Worm (Caenorhabditis elegans): ENCODE results near the gene lgc-44.

- no peak for TF ChIP-seq ZK546.5 (tag; optimal IDR thresholded peaks at IDR 0.05)
- TF ChIP-seq ztf-11 (tag; optimal IDR thresholded peaks at IDR 0.05) = no peak
- TF ChIP-seq duxl-1 (tag; optimal IDR thresholded peaks at IDR 0.05; ENCODE audit: poor library complexity) = no peak
- TF ChIP-seq zag-1 (tag; optimal IDR thresholded peaks at IDR 0.05) = no peak
- TF ChIP-seq unc-130 (GFP tag; optimal IDR thresholded peaks at IDR 0.05) = no peak
- TF ChIP-seq lin-1 (GFP tag; IDR thresholded peaks at IDR 0.05) = no peak
- no peak for TF ChIP-seq nhr-28 (tag; optimal IDR thresholded peaks at IDR 0.05)
- TF ChIP-seq fkh-10 (GFP tag; optimal IDR thresholded peaks at IDR 0.05) = peak; percentile 77
- TF ChIP-seq R02D3.7 (tag; optimal IDR thresholded peaks at IDR 0.05) = no peak
- no peak for TF ChIP-seq Y105C5A.15 (GFP tag; IDR thresholded peaks at IDR 0.05)
- no peak for TF ChIP-seq snpc-1.2 (GFP tag; IDR thresholded peaks at IDR 0.05)
- no peak for TF ChIP-seq aly-2 (tag; optimal IDR thresholded peaks at IDR 0.05)
Observed at ce11 chrV:11704658-11705057, 32.3 kb upstream of the lgc-44 start.

All from whole organism, L4 larva.